Fruit fly (Drosophila melanogaster): ENCODE data around the gene KLHL18.

Gene KLHL18

DNA sequence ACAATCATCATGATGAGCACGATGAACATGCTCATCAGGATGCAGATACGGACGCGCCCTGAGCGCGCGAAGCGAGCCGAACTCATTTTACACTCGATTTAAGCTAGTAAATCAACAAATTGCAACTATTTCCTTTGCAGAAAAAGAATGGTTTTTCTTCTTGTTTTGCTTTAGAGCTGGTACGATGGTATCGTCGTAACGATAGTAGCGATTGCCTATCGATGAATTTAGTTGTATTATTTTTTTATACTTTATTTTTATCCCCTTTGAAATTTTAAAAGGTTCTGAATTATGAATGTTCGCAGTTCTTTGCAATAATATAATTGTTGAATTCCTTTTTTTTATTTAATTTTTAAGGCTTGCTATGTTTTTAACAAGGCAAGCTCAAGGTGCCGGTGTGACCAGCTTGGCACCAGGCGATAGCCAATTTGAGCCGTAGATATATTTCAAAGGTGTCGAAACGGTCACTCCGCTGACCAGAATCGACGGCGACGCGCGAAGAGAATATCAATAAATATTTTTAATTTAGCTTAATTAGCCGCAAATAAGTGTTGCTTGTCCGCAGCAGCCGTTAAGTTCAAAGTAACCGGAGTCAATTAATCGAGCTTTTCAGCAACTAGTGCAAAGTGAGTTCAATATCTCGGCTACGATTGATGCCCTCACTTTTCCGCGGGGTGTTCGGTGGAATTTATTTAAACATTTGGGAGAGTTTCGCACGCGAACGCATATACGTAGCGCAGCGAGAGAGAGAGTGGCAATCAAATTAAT lies 42.8 kb downstream of the KLHL18 start, which contains the start of the genes CG12213 and GC1 (continued):
- no peak for TF ChIP-seq CG1024 (GFP tag; IDR thresholded peaks at IDR 0.05)
- peak; percentile 34 for TF ChIP-seq ems (GFP tag; optimal IDR thresholded peaks at IDR 0.05)
- TF ChIP-seq stc (GFP tag; IDR thresholded peaks at IDR 0.05): no peak
- TF ChIP-seq gsb-n (tag; optimal IDR thresholded peaks at IDR 0.05): peak; percentile 34
- TF ChIP-seq CG6813 (GFP tag; optimal IDR thresholded peaks at IDR 0.05): no peak
- TF ChIP-seq CG18476 (GFP tag; optimal IDR thresholded peaks at IDR 0.05): peak; percentile 5
- no peak for TF ChIP-seq repo (GFP tag; optimal IDR thresholded peaks at IDR 0.05)
- peak; percentile 32 for TF ChIP-seq lbe (GFP tag; optimal IDR thresholded peaks at IDR 0.05)
- TF ChIP-seq grau (tag; optimal IDR thresholded peaks at IDR 0.05): peak; percentile 43
- no peak for TF ChIP-seq pho (GFP tag; optimal IDR thresholded peaks at IDR 0.05)
- no peak for TF ChIP-seq CG12744 (GFP tag; optimal IDR thresholded peaks at IDR 0.05)
- no peak for TF ChIP-seq CG4707 (GFP tag; optimal IDR thresholded peaks at IDR 0.05)
- TF ChIP-seq NC2α (GFP tag; optimal IDR thresholded peaks at IDR 0.05): no peak
- no peak for TF ChIP-seq CG14014 (GFP tag; IDR thresholded peaks at IDR 0.05)
- TF ChIP-seq CkIIα-i1 (GFP tag; IDR thresholded peaks at IDR 0.05): no peak
- TF ChIP-seq CG6683 (GFP tag; optimal IDR thresholded peaks at IDR 0.05): no peak
- TF ChIP-seq CG17912 (GFP tag; optimal IDR thresholded peaks at IDR 0.05): no peak
- TF ChIP-seq lola (GFP tag; optimal IDR thresholded peaks at IDR 0.05): peak in 1 of 3 experiments; percentile 44
- TF ChIP-seq BtbVII (GFP tag; optimal IDR thresholded peaks at IDR 0.05): no peak
- no peak for TF ChIP-seq dm (GFP tag; optimal IDR thresholded peaks at IDR 0.05)
- no peak for TF ChIP-seq Eip74EF (GFP tag; optimal IDR thresholded peaks at IDR 0.05)
- TF ChIP-seq HmgD (GFP tag; optimal IDR thresholded peaks at IDR 0.05): peak; percentile 23
- no peak for TF ChIP-seq croc (GFP tag; conservative IDR thresholded peaks at IDR 0.05)
- TF ChIP-seq CG6175 (GFP tag; IDR thresholded peaks at IDR 0.05): no peak
- TF ChIP-seq sima (GFP tag; optimal IDR thresholded peaks at IDR 0.05): no peak
- no peak for TF ChIP-seq ash1 (GFP tag; optimal IDR thresholded peaks at IDR 0.05)
- TF ChIP-seq onecut (GFP tag; IDR thresholded peaks at IDR 0.05): no peak
- no peak for TF ChIP-seq br (optimal IDR thresholded peaks at IDR 0.05)
- TF ChIP-seq CG30431 (GFP tag; optimal IDR thresholded peaks at IDR 0.05): no peak
- no peak for TF ChIP-seq gsb (GFP tag; IDR thresholded peaks at IDR 0.05)
- TF ChIP-seq p53 (GFP tag; optimal IDR thresholded peaks at IDR 0.05): no peak
- TF ChIP-seq Xbp1 (GFP tag; optimal IDR thresholded peaks at IDR 0.05): peak; percentile 36
- TF ChIP-seq CG3726 (GFP tag; IDR thresholded peaks at IDR 0.05): no peak
- peak; percentile 91 for TF ChIP-seq CG7963 (GFP tag; IDR thresholded peaks at IDR 0.05; ENCODE audit: partially characterized antibody)
- no peak for TF ChIP-seq CG5180 (GFP tag; optimal IDR thresholded peaks at IDR 0.05)
- no peak for TF ChIP-seq CrebB (tag; optimal IDR thresholded peaks at IDR 0.05)
- TF ChIP-seq CG34422 (GFP tag; IDR thresholded peaks at IDR 0.05): 0 out of 3 replicates have a peak, but pooled peaks have one; percentile 12
- no peak for TF ChIP-seq CG12071 (GFP tag; optimal IDR thresholded peaks at IDR 0.05)
- no peak for TF ChIP-seq CG4730 (GFP tag; IDR thresholded peaks at IDR 0.05)
- no peak for TF ChIP-seq toy (GFP tag; IDR thresholded peaks at IDR 0.05)
- no peak for TF ChIP-seq ac (GFP tag; optimal IDR thresholded peaks at IDR 0.05)
- TF ChIP-seq CG10267 (tag; optimal IDR thresholded peaks at IDR 0.05): peak; percentile 82
- no peak for TF ChIP-seq kah (GFP tag; optimal IDR thresholded peaks at IDR 0.05)
- no peak for TF ChIP-seq CG8359 (GFP tag; optimal IDR thresholded peaks at IDR 0.05; ENCODE audit: borderline replicate concordance)
- no peak for TF ChIP-seq Doc2 (GFP tag; IDR thresholded peaks at IDR 0.05)
- no peak for TF ChIP-seq CG16863 (GFP tag; optimal IDR thresholded peaks at IDR 0.05)
- no peak for TF ChIP-seq chif (GFP tag; optimal IDR thresholded peaks at IDR 0.05)
- peak; percentile 10; the same call in 1 of the 2 replicates for TF ChIP-seq vvl (GFP tag; IDR thresholded peaks at IDR 0.05)
- TF ChIP-seq klu (GFP tag; IDR thresholded peaks at IDR 0.05): no peak
- TF ChIP-seq CG13296 (GFP tag; optimal IDR thresholded peaks at IDR 0.05): no peak
